Fruit fly (Drosophila melanogaster): ENCODE results near the gene Vps45.
A peak's percentile ranks its signal among the peaks of the same experiment; 100 is the strongest.

Vps45 gene

DNA sequence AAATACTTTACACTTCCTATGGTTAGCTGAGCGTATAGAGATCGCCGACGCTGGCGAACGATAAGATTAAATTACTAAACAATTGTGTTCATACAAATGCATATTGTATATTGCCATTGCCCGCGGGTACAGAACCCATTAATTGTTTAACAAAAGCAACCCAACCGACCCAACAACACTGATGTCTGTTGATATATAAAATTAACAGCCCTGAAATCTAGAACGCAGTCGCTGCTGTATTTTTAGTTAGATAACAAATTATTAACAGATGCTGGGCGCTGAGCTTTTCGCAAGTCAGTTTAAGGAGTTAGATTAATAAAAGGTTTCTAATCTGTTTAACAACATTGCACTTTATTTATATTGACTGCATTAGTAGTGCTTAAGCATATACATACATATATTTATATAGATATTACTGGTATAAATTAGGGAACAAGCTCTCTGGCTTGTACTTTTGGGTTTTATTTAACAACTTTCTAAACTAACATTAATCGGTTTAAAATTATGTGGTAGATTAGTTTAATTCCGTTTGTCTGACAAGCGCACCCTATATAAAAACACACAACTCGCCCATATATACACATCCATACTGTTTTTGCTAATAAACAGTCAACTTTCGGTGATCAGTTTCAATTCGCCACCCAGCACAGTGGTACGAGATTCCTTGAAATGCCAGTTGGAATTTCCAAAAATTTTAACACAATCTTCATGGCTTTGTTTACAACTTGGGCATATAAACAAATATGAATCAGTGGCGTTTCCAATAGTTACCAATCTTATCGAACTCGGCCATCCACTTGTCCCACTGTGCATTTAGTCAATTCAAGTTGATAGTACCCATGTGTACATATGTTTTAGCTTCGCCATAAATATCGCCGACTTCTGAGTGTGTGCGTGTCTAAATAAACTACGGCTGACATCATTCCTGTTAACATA is 35.5 kb upstream of the Vps45 start (continued):
- TF ChIP-seq MTF-1 (GFP tag; optimal IDR thresholded peaks at IDR 0.05; ENCODE audit: borderline replicate concordance) (peak; percentile 85), Lpt (GFP tag; optimal IDR thresholded peaks at IDR 0.05) (no peak), CG16813 (GFP tag; IDR thresholded peaks at IDR 0.05; ENCODE audit: partially characterized antibody) (no peak), da (GFP tag; optimal IDR thresholded peaks at IDR 0.05) (peak; percentile 64), ato (GFP tag; IDR thresholded peaks at IDR 0.05; ENCODE audit: partially characterized antibody) (no peak), gem (tag; optimal IDR thresholded peaks at IDR 0.05) (peak; percentile 88), nom (GFP tag; optimal IDR thresholded peaks at IDR 0.05) (no peak), CG1602 (GFP tag; optimal IDR thresholded peaks at IDR 0.05) (peak; percentile 63), Deaf1 (tag; optimal IDR thresholded peaks at IDR 0.05) (peak; percentile 66), D19A (tag; optimal IDR thresholded peaks at IDR 0.05) (no peak), Sin3A (optimal IDR thresholded peaks at IDR 0.05) (no peak), ap (GFP tag; IDR thresholded peaks at IDR 0.05) (peak; percentile 70), lilli (GFP tag; optimal IDR thresholded peaks at IDR 0.05) (peak; percentile 90), Dll (GFP tag; IDR thresholded peaks at IDR 0.05; ENCODE audit: partially characterized antibody) (no peak), emc (GFP tag; optimal IDR thresholded peaks at IDR 0.05) (peak; percentile 88), mam (GFP tag; optimal IDR thresholded peaks at IDR 0.05) (peak; percentile 94), PHDP (tag; optimal IDR thresholded peaks at IDR 0.05) (peak; percentile 87), CTCF (GFP tag; optimal IDR thresholded peaks at IDR 0.05) (no peak), CG1529 (GFP tag; optimal IDR thresholded peaks at IDR 0.05) (peak; percentile 12), Neu2 (GFP tag; optimal IDR thresholded peaks at IDR 0.05; ENCODE audit: borderline replicate concordance) (peak; percentile 61), CG3163 (GFP tag; optimal IDR thresholded peaks at IDR 0.05) (peak; percentile 50), CG8089 (GFP tag; optimal IDR thresholded peaks at IDR 0.05) (peak; percentile 30), CG10543 (GFP tag; optimal IDR thresholded peaks at IDR 0.05) (peak; percentile 86), zfh1 (GFP tag; IDR thresholded peaks at IDR 0.05) (peak; percentile 91), Awh (GFP tag; IDR thresholded peaks at IDR 0.05) (peak; percentile 71), nmo (GFP tag; optimal IDR thresholded peaks at IDR 0.05) (peak; percentile 77), CG43689 (GFP tag; IDR thresholded peaks at IDR 0.05) (peak; percentile 72), ash1 (GFP tag; optimal IDR thresholded peaks at IDR 0.05) (peak; percentile 75), CG9817 (tag; optimal IDR thresholded peaks at IDR 0.05) (peak; percentile 90), CG13624 (GFP tag; optimal IDR thresholded peaks at IDR 0.05) (peak; percentile 95), NC2α (GFP tag; optimal IDR thresholded peaks at IDR 0.05) (peak; percentile 21), dimm (GFP tag; IDR thresholded peaks at IDR 0.05) (peak; percentile 39; the same call in 1 of the 2 replicates), CG4730 (GFP tag; IDR thresholded peaks at IDR 0.05) (peak; percentile 81), MBD-R2 (GFP tag; IDR thresholded peaks at IDR 0.05) (peak; percentile 88), CG31388 (GFP tag; optimal IDR thresholded peaks at IDR 0.05) (peak; percentile 18), CG16863 (GFP tag; optimal IDR thresholded peaks at IDR 0.05) (peak; percentile 72), ham (GFP tag; IDR thresholded peaks at IDR 0.05) (peak; percentile 68; the same call in 1 of the 2 replicates), CG4707 (GFP tag; optimal IDR thresholded peaks at IDR 0.05) (peak; percentile 28), CG12299 (tag; optimal IDR thresholded peaks at IDR 0.05) (peak; percentile 66), Adf1 (GFP tag; IDR thresholded peaks at IDR 0.05) (peak; percentile 69), fd64A (GFP tag; optimal IDR thresholded peaks at IDR 0.05) (peak; percentile 26), dan (GFP tag; IDR thresholded peaks at IDR 0.05) (no peak), schlank (tag; optimal IDR thresholded peaks at IDR 0.05) (peak; percentile 92), salm (tag; optimal IDR thresholded peaks at IDR 0.05) (peak; percentile 65), Blimp-1 (GFP tag; optimal IDR thresholded peaks at IDR 0.05) (peak; percentile 83), CG4617 (GFP tag; optimal IDR thresholded peaks at IDR 0.05; ENCODE audit: borderline replicate concordance) (no peak), tll (GFP tag; optimal IDR thresholded peaks at IDR 0.05) (no peak), CG6272 (GFP tag; IDR thresholded peaks at IDR 0.05) (peak; percentile 88)

Data from whole organism, embryonic.